Fruit fly (Drosophila melanogaster) whole organism, embryonic: ENCODE results near the gene Iris.

Experiments
- ATbp ChIP-seq: fragments of 200-800 bp; sonication (Bioruptor generic); optimal IDR thresholded peaks from 2 replicates; lab custom pipeline; 2017; ENCODE audit warnings: missing biosample characterization, mild to moderate bottlenecking, missing genetic modification characterization, missing genetic modification reagents
- Adf1 ChIP-seq: fragments of 200-800 bp; sonication (Bioruptor generic); IDR thresholded peaks from 2 replicates; pipeline ENCODE4 v1.3.6; 2022; ENCODE audit warnings: missing biosample characterization, missing genetic modification characterization
- B-H2 ChIP-seq: fragments of 200-800 bp; sonication (Bioruptor generic); optimal IDR thresholded peaks from 2 replicates; lab custom pipeline; 2018; ENCODE audit warnings: missing biosample characterization, mild to moderate bottlenecking, missing genetic modification characterization
- CG1024 ChIP-seq: fragments of 200-800 bp; sonication (Bioruptor generic); IDR thresholded peaks from 2 replicates; pipeline ENCODE4 v1.3.6; 2022; ENCODE audit warnings: missing biosample characterization, missing genetic modification characterization
- CG12659 ChIP-seq: fragments of 200-800 bp; sonication (Bioruptor generic); optimal IDR thresholded peaks from 3 replicates; lab custom pipeline; 2017; ENCODE audit warnings: mild to moderate bottlenecking, missing biosample characterization, missing genetic modification reagents, missing genetic modification characterization
- CG12769 ChIP-seq: fragments of 200-800 bp; sonication (Bioruptor generic); optimal IDR thresholded peaks from 2 replicates; lab custom pipeline; 2019; ENCODE audit warnings: missing biosample characterization, mild to moderate bottlenecking, missing genetic modification characterization, moderate library complexity
- CG13894 ChIP-seq: fragments of 200-800 bp; sonication (Bioruptor generic); optimal IDR thresholded peaks from 3 replicates; lab custom pipeline; 2018; ENCODE audit warnings: missing biosample characterization, mild to moderate bottlenecking, missing genetic modification characterization, moderate library complexity
- CG14965 ChIP-seq: fragments of 200-800 bp; sonication (Bioruptor generic); optimal IDR thresholded peaks from 2 replicates; lab custom pipeline; 2016; ENCODE audit warnings: missing biosample characterization, missing genetic modification characterization, borderline replicate concordance
- CG15479 ChIP-seq: fragments of 200-800 bp; sonication (Bioruptor generic); optimal IDR thresholded peaks from 3 replicates; lab custom pipeline; 2019; ENCODE audit warnings: missing biosample characterization, mild to moderate bottlenecking, missing genetic modification characterization, moderate library complexity
- CG16863 ChIP-seq: fragments of 200-800 bp; sonication (Bioruptor generic); optimal IDR thresholded peaks from 3 replicates; lab custom pipeline; 2016; ENCODE audit warnings: missing biosample characterization, missing genetic modification characterization
- CG17802 ChIP-seq: fragments of 200-800 bp; sonication (Bioruptor generic); optimal IDR thresholded peaks from 2 replicates; lab custom pipeline; 2018; ENCODE audit warnings: missing biosample characterization, mild to moderate bottlenecking, missing genetic modification characterization, moderate library complexity
- CG18599 ChIP-seq: fragments of 200-800 bp; sonication (Bioruptor generic); optimal IDR thresholded peaks from 3 replicates; lab custom pipeline; 2017; ENCODE audit warnings: missing biosample characterization, missing genetic modification characterization, mild to moderate bottlenecking, moderate library complexity, missing genetic modification reagents
- CG30431 ChIP-seq: fragments of 200-800 bp; sonication (Bioruptor generic); optimal IDR thresholded peaks from 2 replicates; lab custom pipeline; 2017; ENCODE audit warnings: missing biosample characterization, missing genetic modification characterization
- CG31388 ChIP-seq: fragments of 200-800 bp; sonication (Bioruptor generic); optimal IDR thresholded peaks from 2 replicates; lab custom pipeline; 2016; ENCODE audit warnings: missing biosample characterization, missing genetic modification characterization
- CG32532 ChIP-seq: fragments of 200-800 bp; sonication (Bioruptor generic); IDR thresholded peaks from 2 replicates; pipeline ENCODE4 v1.3.6; 2022; ENCODE audit warnings: missing biosample characterization, missing genetic modification characterization
- CG3281 ChIP-seq: fragments of 200-800 bp; sonication (Bioruptor generic); optimal IDR thresholded peaks from 3 replicates; lab custom pipeline; 2017; ENCODE audit warnings: missing biosample characterization, mild to moderate bottlenecking, missing genetic modification characterization
- CG3838 ChIP-seq: fragments of 200-800 bp; sonication (Bioruptor generic); optimal IDR thresholded peaks from 3 replicates; lab custom pipeline; 2016; ENCODE audit warnings: missing biosample characterization, missing genetic modification characterization
- CG3995 ChIP-seq: fragments of 200-800 bp; sonication (Bioruptor generic); optimal IDR thresholded peaks from 3 replicates; lab custom pipeline; 2016; ENCODE audit warnings: missing biosample characterization, missing genetic modification characterization
- CG4424 ChIP-seq: fragments of 200-800 bp; sonication (Bioruptor generic); optimal IDR thresholded peaks from 3 replicates; lab custom pipeline; 2016; ENCODE audit warnings: missing biosample characterization, missing genetic modification characterization
- CG5180 ChIP-seq: fragments of 200-800 bp; sonication (Bioruptor generic); optimal IDR thresholded peaks from 3 replicates; lab custom pipeline; 2017; ENCODE audit warnings: missing biosample characterization, missing genetic modification characterization, mild to moderate bottlenecking, moderate library complexity, missing genetic modification reagents
- CG7271 ChIP-seq: fragments of 200-800 bp; sonication (Bioruptor generic); optimal IDR thresholded peaks from 2 replicates; lab custom pipeline; 2018; ENCODE audit warnings: missing biosample characterization, mild to moderate bottlenecking, missing genetic modification characterization, moderate library complexity
- CG7745 ChIP-seq: fragments of 200-800 bp; sonication (Bioruptor generic); optimal IDR thresholded peaks from 2 replicates; lab custom pipeline; 2018; ENCODE audit warnings: missing biosample characterization, mild to moderate bottlenecking, missing genetic modification characterization, moderate library complexity
- CG8290 ChIP-seq, 3 experiments: fragments of 200-800 bp; sonication (Bioruptor generic); optimal IDR thresholded peaks; 2 replicates each; lab custom pipeline; 2016 to 2019; ENCODE audit warnings: missing biosample characterization in 3 of 3, missing genetic modification characterization in 3 of 3, mild to moderate bottlenecking in 2 of 3, moderate library complexity in 1 of 3
- CG9727 ChIP-seq: fragments of 200-800 bp; sonication (Bioruptor generic); optimal IDR thresholded peaks from 3 replicates; lab custom pipeline; 2017; ENCODE audit warnings: missing biosample characterization, mild to moderate bottlenecking, missing genetic modification characterization
- CG9817 ChIP-seq: fragments of 200-800 bp; sonication (Bioruptor generic); optimal IDR thresholded peaks from 2 replicates; lab custom pipeline; 2018; ENCODE audit warnings: missing biosample characterization, mild to moderate bottlenecking, missing genetic modification characterization, moderate library complexity
- Fer1 ChIP-seq: fragments of 200-800 bp; sonication (Bioruptor generic); optimal IDR thresholded peaks from 2 replicates; lab custom pipeline; 2017; ENCODE audit warnings: missing biosample characterization, mild to moderate bottlenecking, missing genetic modification characterization
- Hr39 ChIP-seq: fragments of >200 bp; optimal IDR thresholded peaks from 2 replicates; lab custom pipeline; 2017
- Hr78 ChIP-seq, 2 experiments: fragments of 200-800 bp in 1 of 2; fragments of >200 bp in 1 of 2; sonication (Bioruptor generic) in 1 of 2; optimal IDR thresholded peaks; 2 replicates each; lab custom pipeline; 2017 to 2019; ENCODE audit warnings: missing biosample characterization in 2 of 2, missing genetic modification characterization in 2 of 2, mild to moderate bottlenecking in 1 of 2, moderate library complexity in 1 of 2
- PHDP ChIP-seq: fragments of 200-800 bp; sonication (Bioruptor generic); optimal IDR thresholded peaks from 3 replicates; lab custom pipeline; 2018; ENCODE audit warnings: missing biosample characterization, mild to moderate bottlenecking, missing genetic modification characterization, moderate library complexity
- Rfx ChIP-seq: fragments of 200-800 bp; sonication (Bioruptor generic); IDR thresholded peaks from 2 replicates; pipeline ENCODE4 v1.3.6; 2022; ENCODE audit warnings: missing biosample characterization, missing genetic modification characterization
- Sox100B ChIP-seq: fragments of 200-800 bp; sonication (Bioruptor generic); optimal IDR thresholded peaks from 3 replicates; lab custom pipeline; 2018; ENCODE audit warnings: missing biosample characterization, mild to moderate bottlenecking, missing genetic modification characterization
- al ChIP-seq: fragments of 200-800 bp; sonication (Bioruptor generic); IDR thresholded peaks from 2 replicates; pipeline ENCODE4 v1.3.6; 2022; ENCODE audit warnings: missing biosample characterization, missing genetic modification characterization
- bowl ChIP-seq: fragments of 200-800 bp; sonication (Bioruptor generic); IDR thresholded peaks from 2 replicates; pipeline ENCODE4 v1.3.6; 2022; ENCODE audit warnings: missing biosample characterization, missing genetic modification characterization
- cg ChIP-seq: fragments of 200-800 bp; sonication (Bioruptor generic); optimal IDR thresholded peaks from 3 replicates; lab custom pipeline; 2019; ENCODE audit warnings: missing biosample characterization, mild to moderate bottlenecking, missing genetic modification characterization, moderate library complexity
- chinmo ChIP-seq: fragments of 200-800 bp; sonication (Bioruptor generic); IDR thresholded peaks from 4 replicates; pipeline ENCODE4 v1.3.6; 2022; ENCODE audit warnings: missing biosample characterization, missing genetic modification characterization; ENCODE audit not compliant: partially characterized antibody
- cwo ChIP-seq: fragments of 200-800 bp; sonication (Bioruptor generic); optimal IDR thresholded peaks from 3 replicates; lab custom pipeline; 2017; ENCODE audit warnings: missing biosample characterization, missing genetic modification characterization, mild to moderate bottlenecking, moderate library complexity, missing genetic modification reagents
- exex ChIP-seq: fragments of 200-800 bp; sonication (Bioruptor generic); optimal IDR thresholded peaks from 4 replicates; lab custom pipeline; 2018; ENCODE audit warnings: missing biosample characterization, mild to moderate bottlenecking, missing genetic modification characterization, moderate library complexity
- fru ChIP-seq: fragments of >200 bp; optimal IDR thresholded peaks from 2 replicates; lab custom pipeline; 2017
- gem ChIP-seq: fragments of 200-800 bp; sonication (Bioruptor generic); optimal IDR thresholded peaks from 2 replicates; lab custom pipeline; 2019; ENCODE audit warnings: missing biosample characterization, mild to moderate bottlenecking, missing genetic modification characterization, moderate library complexity
- gfzf ChIP-seq: fragments of 200-800 bp; sonication (Bioruptor generic); optimal IDR thresholded peaks from 2 replicates; lab custom pipeline; 2016; ENCODE audit warnings: missing biosample characterization, mild to moderate bottlenecking, missing genetic modification characterization, moderate library complexity
- grn ChIP-seq: fragments of 200-800 bp; sonication (Bioruptor generic); optimal IDR thresholded peaks from 3 replicates; lab custom pipeline; 2017; ENCODE audit warnings: missing biosample characterization, missing genetic modification characterization
- mirr ChIP-seq: fragments of 200-800 bp; sonication (Bioruptor generic); optimal IDR thresholded peaks from 3 replicates; lab custom pipeline; 2018; ENCODE audit warnings: missing biosample characterization, mild to moderate bottlenecking, missing genetic modification characterization
- nau ChIP-seq: fragments of 200-800 bp; sonication (Bioruptor generic); optimal IDR thresholded peaks from 3 replicates; lab custom pipeline; 2017; ENCODE audit warnings: missing biosample characterization, mild to moderate bottlenecking, missing genetic modification characterization, missing genetic modification reagents
- p53 ChIP-seq: fragments of 200-800 bp; sonication (Bioruptor generic); optimal IDR thresholded peaks from 2 replicates; lab custom pipeline; 2016; ENCODE audit warnings: missing biosample characterization, missing genetic modification characterization
- slou ChIP-seq: fragments of 200-800 bp; sonication (Bioruptor generic); optimal IDR thresholded peaks from 3 replicates; lab custom pipeline; 2016; ENCODE audit warnings: missing biosample characterization, missing genetic modification characterization
- sob ChIP-seq: fragments of 200-800 bp; sonication (Bioruptor generic); IDR thresholded peaks from 2 replicates; pipeline ENCODE4 v1.3.6; 2022; ENCODE audit warnings: missing biosample characterization, missing genetic modification characterization
- stc ChIP-seq: fragments of 200-800 bp; sonication (Bioruptor generic); IDR thresholded peaks from 2 replicates; pipeline ENCODE4 v1.3.6; 2022; ENCODE audit warnings: missing biosample characterization, missing genetic modification characterization
- wdn ChIP-seq: fragments of 200-800 bp; sonication (Bioruptor generic); IDR thresholded peaks from 2 replicates; pipeline ENCODE4 v1.3.6; 2022; ENCODE audit warnings: missing biosample characterization, missing genetic modification characterization
- zen2 ChIP-seq: fragments of 200-800 bp; sonication (Bioruptor generic); IDR thresholded peaks from 3 replicates; pipeline ENCODE4 v1.3.6; 2022; ENCODE audit warnings: missing biosample characterization, missing genetic modification characterization; ENCODE audit not compliant: partially characterized antibody
- zf30C ChIP-seq: fragments of 200-800 bp; sonication (Bioruptor generic); optimal IDR thresholded peaks from 3 replicates; lab custom pipeline; 2018; ENCODE audit warnings: missing biosample characterization, mild to moderate bottlenecking, missing genetic modification characterization

The Iris gene

DNA sequence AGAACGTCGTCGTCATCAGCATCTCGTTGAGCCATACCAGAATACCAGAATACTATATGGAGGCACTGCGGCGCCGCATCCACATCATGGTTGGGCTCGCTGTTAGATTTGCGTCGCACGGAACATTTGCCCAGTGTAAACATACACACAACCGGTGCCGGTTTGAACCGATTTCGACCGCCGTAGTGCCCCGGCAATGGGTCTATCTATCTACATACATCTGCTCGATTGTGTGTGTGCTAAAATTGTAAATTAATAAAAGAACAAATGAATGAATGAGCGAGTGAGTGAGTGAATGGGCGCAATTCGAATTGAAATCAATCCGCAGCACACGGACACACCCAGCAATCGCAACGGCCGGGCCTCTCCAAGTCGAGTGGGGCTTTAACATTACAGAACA is 8.5 kb downstream of the Iris start (continued):
- no peak for TF ChIP-seq zf30C (GFP tag; lab: Kevin White, UChicago)
- 0 out of 2 replicates have a peak, but pooled peaks have one; percentile 7 for TF ChIP-seq wdn (GFP tag; lab: Robert Waterston, UW)
- no peak for TF ChIP-seq CG4424
- TF ChIP-seq CG31388 (GFP tag; lab: Kevin White, UChicago): no peak
- no peak for TF ChIP-seq CG7745 (tag; lab: Kevin White, UChicago)
- peak; percentile 63 for TF ChIP-seq cwo (GFP tag; lab: Kevin White, UChicago)
- peak; percentile 69 for TF ChIP-seq mirr (GFP tag; lab: Kevin White, UChicago)
- TF ChIP-seq grn: peak; percentile 18
- TF ChIP-seq Rfx: 0 out of 2 replicates have a peak, but pooled peaks have one; percentile 26
- no peak for TF ChIP-seq Hr39 (lab: Kevin White, UChicago)
- no peak for TF ChIP-seq Adf1 (GFP tag; lab: Robert Waterston, UW)
- no peak for TF ChIP-seq gfzf (GFP tag; lab: Kevin White, UChicago)
- TF ChIP-seq chinmo (GFP tag; lab: Robert Waterston, UW): peak; percentile 79; the same call in 2 of the 4 replicates
- no peak for TF ChIP-seq CG30431 (GFP tag; lab: Kevin White, UChicago)
- no peak for TF ChIP-seq CG9727 (GFP tag; lab: Kevin White, UChicago)
- no peak for TF ChIP-seq CG8290 (GFP tag; optimal IDR thresholded peaks at IDR 0.05; lab: Kevin White, UChicago)
- TF ChIP-seq CG8290 (tag; optimal IDR thresholded peaks at IDR 0.05; lab: Kevin White, UChicago): peak in 1 of 2 experiments; percentile 61
- TF ChIP-seq p53: no peak
- TF ChIP-seq CG17802 (tag; lab: Kevin White, UChicago): no peak
- no peak for TF ChIP-seq CG1024
- TF ChIP-seq nau (GFP tag; lab: Kevin White, UChicago): no peak
- no peak for TF ChIP-seq CG7271 (tag; lab: Kevin White, UChicago)
- no peak for TF ChIP-seq Fer1 (GFP tag; lab: Kevin White, UChicago)
- TF ChIP-seq CG32532 (GFP tag; lab: Robert Waterston, UW): peak; percentile 10; the same call in 1 of the 2 replicates
- no peak for TF ChIP-seq zen2 (GFP tag; lab: Robert Waterston, UW)
- peak; percentile 53 for TF ChIP-seq exex (tag; lab: Kevin White, UChicago)
- no peak for TF ChIP-seq CG3838 (GFP tag; lab: Kevin White, UChicago)
- TF ChIP-seq Hr78 (GFP tag; optimal IDR thresholded peaks at IDR 0.05; lab: Kevin White, UChicago): peak in 1 of 2 experiments; percentile 6
- TF ChIP-seq CG12769 (tag; lab: Kevin White, UChicago): peak; percentile 55
- TF ChIP-seq bowl (GFP tag; lab: Robert Waterston, UW): no peak
- TF ChIP-seq slou: no peak
- peak; percentile 67 for TF ChIP-seq CG13894 (tag; lab: Kevin White, UChicago)
- peak; percentile 58 for TF ChIP-seq B-H2 (GFP tag; lab: Kevin White, UChicago)
- peak; percentile 20 for TF ChIP-seq ATbp (GFP tag; lab: Kevin White, UChicago)
- TF ChIP-seq stc (GFP tag; lab: Robert Waterston, UW): no peak
- TF ChIP-seq Sox100B: no peak
- no peak for TF ChIP-seq CG9817 (tag; lab: Kevin White, UChicago)
- TF ChIP-seq CG16863 (GFP tag; lab: Kevin White, UChicago): no peak
- TF ChIP-seq sob (GFP tag; lab: Robert Waterston, UW): no peak; the same call in 1 of the 2 replicates
- no peak for TF ChIP-seq CG14965 (GFP tag; lab: Kevin White, UChicago)
- peak; percentile 3 for TF ChIP-seq cg (GFP tag; lab: Kevin White, UChicago)
- no peak for TF ChIP-seq CG3281 (GFP tag; lab: Kevin White, UChicago)
- TF ChIP-seq CG12659: peak; percentile 13
- no peak for TF ChIP-seq fru (lab: Kevin White, UChicago)
- peak; percentile 8 for TF ChIP-seq PHDP (tag; lab: Kevin White, UChicago)
- no peak for TF ChIP-seq CG15479 (GFP tag; lab: Kevin White, UChicago)
- no peak for TF ChIP-seq CG3995
- TF ChIP-seq CG5180 (GFP tag; lab: Kevin White, UChicago): no peak
- TF ChIP-seq CG18599 (GFP tag; lab: Kevin White, UChicago): peak; percentile 25
- no peak for TF ChIP-seq al (GFP tag; lab: Robert Waterston, UW)
- TF ChIP-seq gem (tag; lab: Kevin White, UChicago): peak; percentile 92
